Worm (Caenorhabditis elegans): Measurements from ENCODE around the gene R03G8.3.

Gene R03G8.3

DNA sequence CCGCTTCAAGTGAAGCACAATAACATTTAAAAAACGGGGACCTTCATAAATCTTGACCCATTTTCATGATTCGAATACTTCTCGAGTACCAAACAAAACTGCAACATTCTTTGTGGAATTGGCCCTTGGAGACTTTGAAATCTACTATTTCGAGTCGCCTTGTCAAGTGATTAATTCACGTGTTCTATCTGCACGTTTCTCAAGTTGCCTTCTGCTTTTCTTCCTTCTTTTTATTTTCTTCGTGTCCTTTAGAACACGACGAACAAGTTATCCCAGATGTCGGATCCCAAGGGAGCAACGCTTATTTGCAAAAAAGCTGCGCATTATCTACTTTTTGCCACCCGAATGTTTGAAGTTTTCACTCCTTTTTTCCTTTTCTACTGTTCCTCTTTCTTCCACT is 29.4 kb upstream of the R03G8.3 start:
- no peak for TF ChIP-seq hnd-1 (tag; optimal IDR thresholded peaks at IDR 0.05)
- TF ChIP-seq scrt-1 (GFP tag; IDR thresholded peaks at IDR 0.05) = no peak
- no peak for TF ChIP-seq ceh-36 (tag; optimal IDR thresholded peaks at IDR 0.05)
- TF ChIP-seq ama-1 (optimal IDR thresholded peaks at IDR 0.05) = no peak
- no peak for TF ChIP-seq pes-1 (GFP tag; IDR thresholded peaks at IDR 0.05)
- no peak for TF ChIP-seq tbx-11 (GFP tag; IDR thresholded peaks at IDR 0.05)
- TF ChIP-seq tbx-37 (GFP tag; conservative IDR thresholded peaks at IDR 0.05) = no peak
- no peak for TF ChIP-seq hmg-4 (GFP tag; optimal IDR thresholded peaks at IDR 0.05)

DNA sequence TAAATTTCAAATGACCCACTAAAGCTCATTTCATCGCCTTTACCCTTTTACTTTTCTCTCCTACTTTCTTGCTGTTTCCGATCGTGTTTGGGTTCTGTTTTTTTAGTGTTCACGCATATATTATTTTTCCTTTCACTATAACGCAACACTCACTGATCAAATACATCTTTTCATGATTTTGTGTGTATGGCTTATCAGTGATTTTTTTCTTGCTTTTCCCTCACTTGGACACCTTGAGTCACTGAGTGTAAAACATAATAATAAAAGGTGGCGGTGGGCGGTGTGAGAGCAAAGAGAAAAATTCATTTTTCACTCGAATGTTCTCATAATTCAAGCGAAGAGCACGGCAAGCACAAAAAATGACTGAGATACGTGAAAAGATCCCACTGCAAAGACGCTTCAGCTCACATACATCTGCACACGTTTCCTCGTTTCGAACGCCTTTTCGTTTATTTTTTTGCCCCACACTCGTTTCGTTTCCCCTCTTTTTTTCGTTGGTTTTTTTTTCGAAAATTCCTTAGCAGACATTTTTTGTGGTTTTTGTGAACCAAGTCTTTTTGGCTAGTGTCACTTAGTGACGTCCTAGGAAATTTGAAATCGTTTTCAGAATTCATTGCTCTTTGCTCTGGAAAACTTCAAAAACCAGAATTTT is 27.7 kb upstream of the R03G8.3 start, which contains the start of gene K03A11.5:
K03A11.5 (plus strand) TSS at position 602 of the 652 bp plus-strand sequence.
- no peak for TF ChIP-seq F13C5.2 (tag; optimal IDR thresholded peaks at IDR 0.05)
- TF ChIP-seq sea-1 (GFP tag; conservative IDR thresholded peaks at IDR 0.05) = no peak
- no peak for TF ChIP-seq flt-1 (GFP tag; IDR thresholded peaks at IDR 0.05)
- no peak for TF ChIP-seq tbx-11 (GFP tag; IDR thresholded peaks at IDR 0.05)
- TF ChIP-seq scrt-1 (GFP tag; IDR thresholded peaks at IDR 0.05) = no peak
- TF ChIP-seq hmg-4 (GFP tag; optimal IDR thresholded peaks at IDR 0.05) = no peak
- no peak for TF ChIP-seq hnd-1 (tag; optimal IDR thresholded peaks at IDR 0.05)
- no peak for TF ChIP-seq pes-1 (GFP tag; IDR thresholded peaks at IDR 0.05)
- no peak for TF ChIP-seq ceh-36 (tag; optimal IDR thresholded peaks at IDR 0.05)

DNA sequence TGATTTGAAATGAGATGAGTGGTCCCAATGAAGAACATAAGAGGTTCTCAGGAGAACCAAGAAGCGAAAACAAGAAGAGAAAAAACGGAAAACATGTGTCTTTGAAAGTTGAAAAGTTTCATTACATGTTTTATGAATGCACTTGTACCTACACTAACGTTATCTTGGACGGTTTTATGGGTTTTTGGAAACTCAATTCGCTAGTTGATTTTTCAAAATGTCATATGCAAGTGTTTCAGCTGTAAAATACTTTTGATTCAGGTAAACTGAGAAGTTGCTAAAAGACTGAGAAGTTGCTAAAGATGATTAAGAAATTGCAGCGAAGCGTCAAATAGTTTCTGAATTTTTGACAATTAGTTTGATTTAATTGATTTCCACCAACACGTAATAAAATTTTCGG is 19.6 kb upstream of the R03G8.3 start, which contains the start of gene cpx-2:
cpx-2 (minus strand) TSS at position 101 of the 400 bp plus-strand sequence.
- no peak for TF ChIP-seq B0310.2 (tag; optimal IDR thresholded peaks at IDR 0.05)
- TF ChIP-seq pes-1 (GFP tag; IDR thresholded peaks at IDR 0.05) = no peak
- TF ChIP-seq scrt-1 (GFP tag; IDR thresholded peaks at IDR 0.05) = no peak
- no peak for TF ChIP-seq hmg-4 (GFP tag; optimal IDR thresholded peaks at IDR 0.05)
- no peak for TF ChIP-seq hnd-1 (tag; optimal IDR thresholded peaks at IDR 0.05)
- TF ChIP-seq flt-1 (GFP tag; IDR thresholded peaks at IDR 0.05) = no peak
- TF ChIP-seq ceh-13 (GFP tag; optimal IDR thresholded peaks at IDR 0.05) = no peak
- no peak for TF ChIP-seq ama-1 (optimal IDR thresholded peaks at IDR 0.05)
- TF ChIP-seq ets-7 (tag; optimal IDR thresholded peaks at IDR 0.05) = no peak
- TF ChIP-seq aly-1 (tag; optimal IDR thresholded peaks at IDR 0.05) = no peak
- TF ChIP-seq tbx-37 (GFP tag; conservative IDR thresholded peaks at IDR 0.05) = no peak
- no peak for TF ChIP-seq tbx-11 (GFP tag; IDR thresholded peaks at IDR 0.05)
- TF ChIP-seq tra-4 (tag; optimal IDR thresholded peaks at IDR 0.05) = no peak
- TF ChIP-seq sea-1 (GFP tag; conservative IDR thresholded peaks at IDR 0.05) = no peak

DNA sequence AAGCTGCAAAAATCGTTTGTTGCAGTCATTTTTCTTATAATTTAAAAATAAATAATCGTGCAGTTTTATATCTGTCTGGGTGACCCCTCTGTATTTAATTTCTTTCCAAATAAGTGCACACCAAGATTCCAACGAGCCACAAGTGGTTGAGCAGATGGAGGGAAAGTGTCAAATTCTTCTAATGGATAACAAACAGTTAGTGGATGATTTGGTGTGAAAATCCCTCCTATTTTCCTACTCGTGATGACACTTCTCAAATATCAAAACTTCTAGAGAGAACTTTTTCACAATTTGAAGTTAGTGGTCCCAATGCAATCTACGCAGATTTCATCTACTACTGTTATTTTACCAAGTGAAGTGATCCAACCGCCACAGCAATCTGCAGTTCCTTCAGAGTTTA is 16.4 kb upstream of the R03G8.3 start, which contains the start of gene ceh-28:
ceh-28 (plus strand) TSS at position 301 of the 400 bp plus-strand sequence.
- TF ChIP-seq sea-1 (GFP tag; conservative IDR thresholded peaks at IDR 0.05) (no peak), ets-7 (tag; optimal IDR thresholded peaks at IDR 0.05) (no peak), B0310.2 (tag; optimal IDR thresholded peaks at IDR 0.05) (no peak), scrt-1 (GFP tag; IDR thresholded peaks at IDR 0.05) (no peak), aly-1 (tag; optimal IDR thresholded peaks at IDR 0.05) (no peak), hmbx-1 (tag; optimal IDR thresholded peaks at IDR 0.05) (no peak), flt-1 (GFP tag; IDR thresholded peaks at IDR 0.05) (no peak), ama-1 (optimal IDR thresholded peaks at IDR 0.05) (no peak), pes-1 (GFP tag; IDR thresholded peaks at IDR 0.05) (no peak), hnd-1 (tag; optimal IDR thresholded peaks at IDR 0.05) (no peak), tbx-37 (GFP tag; conservative IDR thresholded peaks at IDR 0.05) (no peak), ceh-36 (tag; optimal IDR thresholded peaks at IDR 0.05) (no peak)

DNA sequence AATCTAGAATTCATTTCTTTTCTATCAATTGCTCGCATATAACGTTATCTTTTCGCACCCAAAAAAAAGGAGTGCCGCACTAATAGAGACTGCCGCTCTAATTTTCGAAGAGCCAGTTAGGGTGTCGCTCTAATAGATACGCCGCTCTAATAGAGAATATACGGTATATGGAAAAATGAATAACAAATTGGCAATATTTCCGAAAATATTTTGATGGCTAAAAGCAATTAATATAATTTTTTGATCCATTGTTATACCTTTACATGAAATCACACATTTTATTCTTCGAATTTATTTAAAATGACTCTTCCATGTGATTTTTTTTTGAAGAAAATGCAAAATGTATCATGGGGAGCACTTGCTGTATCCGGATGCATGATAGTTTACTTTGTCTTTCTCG is 12.9 kb upstream of the R03G8.3 start, which contains the start of gene K03A11.4:
K03A11.4 (plus strand) TSS at position 301 of the 400 bp plus-strand sequence.
- no peak for TF ChIP-seq aly-1 (tag; optimal IDR thresholded peaks at IDR 0.05)
- TF ChIP-seq tra-4 (tag; optimal IDR thresholded peaks at IDR 0.05) = no peak
- no peak for TF ChIP-seq ama-1 (optimal IDR thresholded peaks at IDR 0.05)
- TF ChIP-seq pes-1 (GFP tag; IDR thresholded peaks at IDR 0.05) = no peak
- no peak for TF ChIP-seq F13C5.2 (tag; optimal IDR thresholded peaks at IDR 0.05)
- no peak for TF ChIP-seq flt-1 (GFP tag; IDR thresholded peaks at IDR 0.05)

DNA sequence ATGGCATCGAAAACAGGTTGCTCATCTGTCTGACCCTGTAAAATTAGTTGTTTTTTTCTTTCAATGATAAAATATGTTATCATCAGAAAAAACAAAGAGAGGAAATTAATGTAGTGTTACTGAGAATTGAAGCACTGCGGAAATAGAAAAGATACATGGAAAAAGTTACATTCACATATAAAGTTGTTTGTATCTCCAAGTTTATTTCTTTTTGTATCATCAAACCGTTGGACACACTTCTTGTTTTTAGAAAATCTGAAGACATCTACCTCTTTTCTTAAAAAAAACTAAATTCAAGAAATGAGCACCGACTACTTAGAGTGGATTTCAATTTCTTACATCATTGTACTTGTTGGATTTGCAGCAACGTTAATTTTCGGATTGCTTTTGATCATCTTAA is 8.4 kb upstream of the R03G8.3 start, which contains the start of gene str-10:
str-10 (plus strand) TSS at position 301 of the 400 bp plus-strand sequence.
- TF ChIP-seq hnd-1 (tag; optimal IDR thresholded peaks at IDR 0.05) (no peak), ama-1 (optimal IDR thresholded peaks at IDR 0.05) (no peak), F13C5.2 (tag; optimal IDR thresholded peaks at IDR 0.05) (no peak), B0310.2 (tag; optimal IDR thresholded peaks at IDR 0.05) (no peak), tra-4 (tag; optimal IDR thresholded peaks at IDR 0.05) (no peak), ceh-36 (tag; optimal IDR thresholded peaks at IDR 0.05) (no peak), scrt-1 (GFP tag; IDR thresholded peaks at IDR 0.05) (no peak), hmg-4 (GFP tag; optimal IDR thresholded peaks at IDR 0.05) (no peak)

DNA sequence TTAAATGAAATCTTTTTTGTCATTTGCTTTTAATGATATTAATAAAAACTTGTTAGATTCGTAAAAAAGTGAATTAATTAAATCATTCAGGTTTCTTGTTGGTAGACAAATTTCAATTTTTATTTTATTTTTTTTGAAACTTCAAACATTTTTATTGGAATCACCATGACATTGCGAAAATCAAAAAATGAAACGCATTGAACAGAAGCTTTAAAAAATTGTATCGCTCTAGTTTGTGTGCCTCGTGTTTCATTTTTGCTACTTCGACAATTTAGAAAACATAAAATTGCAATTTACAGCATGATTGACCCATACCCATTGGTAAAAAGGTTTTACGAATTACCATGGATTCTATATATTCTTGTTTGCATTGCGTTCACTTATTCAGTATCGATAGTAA is 6.5 kb upstream of the R03G8.3 start, which contains the start of gene R03G8.1:
R03G8.1 (plus strand) TSS at position 301 of the 400 bp plus-strand sequence.
- TF ChIP-seq B0310.2 (tag; optimal IDR thresholded peaks at IDR 0.05) (no peak), ceh-13 (GFP tag; optimal IDR thresholded peaks at IDR 0.05) (no peak), ama-1 (optimal IDR thresholded peaks at IDR 0.05) (no peak)

DNA sequence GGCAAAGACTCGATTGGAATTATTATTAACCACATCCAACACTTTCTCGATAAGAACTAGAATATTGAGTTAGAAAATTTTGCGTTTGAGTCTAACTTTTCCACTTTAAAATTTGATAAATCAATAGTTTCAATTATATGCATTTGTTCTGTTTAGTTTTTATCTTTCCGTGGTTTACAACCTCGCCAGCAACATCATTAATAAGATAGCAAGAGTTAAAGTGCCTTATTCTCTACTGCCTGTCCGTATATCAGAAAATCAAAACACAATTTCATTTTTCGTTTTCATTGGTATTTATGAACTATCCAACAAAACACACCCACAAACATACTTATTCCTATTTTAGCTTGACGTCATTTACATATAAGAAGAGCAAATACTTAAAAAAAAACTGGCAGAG is 2.2 kb upstream of the R03G8.3 start:
- no peak for TF ChIP-seq F13C5.2 (tag; optimal IDR thresholded peaks at IDR 0.05)
- TF ChIP-seq sea-1 (GFP tag; conservative IDR thresholded peaks at IDR 0.05) = no peak
- TF ChIP-seq scrt-1 (GFP tag; IDR thresholded peaks at IDR 0.05) = no peak
- TF ChIP-seq flt-1 (GFP tag; IDR thresholded peaks at IDR 0.05) = no peak
- no peak for TF ChIP-seq pes-1 (GFP tag; IDR thresholded peaks at IDR 0.05)
- no peak for TF ChIP-seq ceh-36 (tag; optimal IDR thresholded peaks at IDR 0.05)
- TF ChIP-seq tbx-37 (GFP tag; conservative IDR thresholded peaks at IDR 0.05) = no peak
- TF ChIP-seq ama-1 (optimal IDR thresholded peaks at IDR 0.05) = no peak
- TF ChIP-seq ceh-13 (GFP tag; optimal IDR thresholded peaks at IDR 0.05) = no peak
- no peak for TF ChIP-seq aly-1 (tag; optimal IDR thresholded peaks at IDR 0.05)
- no peak for TF ChIP-seq hmg-4 (GFP tag; optimal IDR thresholded peaks at IDR 0.05)
- no peak for TF ChIP-seq hmbx-1 (tag; optimal IDR thresholded peaks at IDR 0.05)
